Worm (Caenorhabditis elegans) whole organism, L1 larva: ENCODE data around the gene sos-1.

Source experiments
- C04F5.9 ChIP-seq: sonication (generic microtip); optimal IDR thresholded peaks from 2 replicates; lab custom pipeline; 2016; ENCODE audit warnings: missing genetic modification characterization, missing compliant biosample characterization
- F16B12.6 ChIP-seq: fragments of 150-350 bp; optimal IDR thresholded peaks from 2 replicates; lab custom pipeline; 2014; ENCODE audit warnings: missing biosample characterization, missing genetic modification characterization
- aly-2 ChIP-seq: fragments of 150-350 bp; optimal IDR thresholded peaks from 2 replicates; lab custom pipeline; 2014; ENCODE audit warnings: missing biosample characterization, missing genetic modification characterization
- blmp-1 ChIP-seq: fragments of 150-350 bp; optimal IDR thresholded peaks from 2 replicates; lab custom pipeline; 2014; ENCODE audit warnings: missing biosample characterization, missing genetic modification characterization
- ceh-63 ChIP-seq: fragments of 200-800 bp; sonication (Bioruptor generic); optimal IDR thresholded peaks from 2 replicates; lab custom pipeline; 2018; ENCODE audit warnings: mild to moderate bottlenecking, missing genetic modification characterization, missing compliant biosample characterization
- ceh-8 ChIP-seq: fragments of 200-800 bp; sonication (Bioruptor generic); optimal IDR thresholded peaks from 2 replicates; lab custom pipeline; 2018; ENCODE audit warnings: mild to moderate bottlenecking, missing genetic modification characterization, moderate library complexity, missing compliant biosample characterization
- ceh-82 ChIP-seq, 3 experiments: fragments of 150-350 bp in 1 of 3; sonication (generic microtip) in 2 of 3; optimal IDR thresholded peaks; 2 replicates each; lab custom pipeline; 2014 to 2017; ENCODE audit warnings: missing biosample characterization in 3 of 3, missing genetic modification characterization in 3 of 3
- ceh-88 ChIP-seq: fragments of 200-800 bp; sonication (Bioruptor generic); IDR thresholded peaks from 2 replicates; pipeline ENCODE4 v1.3.6; 2022; ENCODE audit warnings: missing genetic modification characterization, missing compliant biosample characterization
- ceh-90 ChIP-seq: sonication (generic microtip); optimal IDR thresholded peaks from 2 replicates; lab custom pipeline; 2016; ENCODE audit warnings: missing genetic modification characterization, missing compliant biosample characterization
- efl-1 ChIP-seq, 4 experiments: fragments of 150-350 bp; optimal IDR thresholded peaks in 3 of 4; peaks in 1 of 4; 1 replicate in 1 of 4; 2 replicates in 3 of 4; lab custom pipeline; 2014; ENCODE audit warnings: missing biosample characterization in 2 of 4, missing genetic modification characterization in 2 of 4, missing genetic modification reagents in 2 of 4
- egl-13 ChIP-seq: sonication (generic microtip); optimal IDR thresholded peaks from 2 replicates; lab custom pipeline; 2016; ENCODE audit warnings: missing genotype, missing genetic modification reagents, missing genetic modification characterization, missing compliant biosample characterization
- egl-27 ChIP-seq, 2 experiments: fragments of 150-350 bp in 1 of 2; sonication (generic microtip); optimal IDR thresholded peaks; 3 replicates each; lab custom pipeline; 2017 to 2018; ENCODE audit warnings: missing biosample characterization in 2 of 2, missing genetic modification characterization in 2 of 2, missing genetic modification reagents in 2 of 2
- elt-2 ChIP-seq: sonication (generic microtip); optimal IDR thresholded peaks from 2 replicates; lab custom pipeline; 2016; ENCODE audit warnings: missing genetic modification characterization, mild to moderate bottlenecking, inconsistent platforms, missing compliant biosample characterization, missing genetic modification reagents
- ets-5 ChIP-seq: fragments of 200-800 bp; sonication (Bioruptor generic); IDR thresholded peaks from 2 replicates; pipeline ENCODE4 v1.3.6; 2022; ENCODE audit warnings: missing genetic modification characterization, missing compliant biosample characterization
- fos-1 ChIP-seq: fragments of 150-350 bp; optimal IDR thresholded peaks from 2 replicates; lab custom pipeline; 2014; ENCODE audit warnings: missing biosample characterization, missing genetic modification characterization
- irx-1 ChIP-seq: sonication (generic microtip); optimal IDR thresholded peaks from 2 replicates; lab custom pipeline; 2016; ENCODE audit warnings: missing genetic modification characterization, missing compliant biosample characterization
- jun-1 ChIP-seq: fragments of 150-350 bp; optimal IDR thresholded peaks from 2 replicates; lab custom pipeline; 2014; ENCODE audit warnings: missing biosample characterization, missing genetic modification reagents, missing genetic modification characterization
- lin-13 ChIP-seq: fragments of 150-350 bp; optimal IDR thresholded peaks from 2 replicates; lab custom pipeline; 2014; ENCODE audit warnings: missing biosample characterization, missing genetic modification reagents, missing genetic modification characterization
- lin-35 ChIP-seq, 2 experiments: fragments of 150-350 bp; optimal IDR thresholded peaks; 2 replicates each; lab custom pipeline; 2014; ENCODE audit warnings: missing biosample characterization in 2 of 2, missing genetic modification characterization in 2 of 2, missing genetic modification reagents in 2 of 2
- lsy-2 ChIP-seq, 2 experiments: fragments of 150-350 bp; optimal IDR thresholded peaks; 2 replicates each; lab custom pipeline; 2014; ENCODE audit warnings: missing biosample characterization in 2 of 2, missing genetic modification characterization in 2 of 2
- mep-1 ChIP-seq: fragments of 150-350 bp; optimal IDR thresholded peaks from 2 replicates; lab custom pipeline; 2014; ENCODE audit warnings: missing biosample characterization, missing genetic modification characterization
- nhr-12 ChIP-seq: sonication (generic microtip); optimal IDR thresholded peaks from 2 replicates; lab custom pipeline; 2017; ENCODE audit warnings: missing biosample characterization, missing genetic modification characterization
- nhr-76 ChIP-seq: sonication (generic microtip); optimal IDR thresholded peaks from 2 replicates; lab custom pipeline; 2017; ENCODE audit warnings: missing biosample characterization, missing genetic modification characterization
- nhr-85 ChIP-seq: sonication (generic microtip); peaks from one replicate; lab custom pipeline; 2016; ENCODE audit warnings: missing genetic modification characterization, inconsistent platforms, missing compliant biosample characterization
- pag-3 ChIP-seq: sonication (generic microtip); optimal IDR thresholded peaks from 2 replicates; lab custom pipeline; 2017; ENCODE audit warnings: missing genetic modification characterization, mild to moderate bottlenecking, missing compliant biosample characterization, antibody characterized with exemption, borderline replicate concordance; ENCODE audit not compliant: insufficient read depth
- rnt-1 ChIP-seq: sonication (generic microtip); optimal IDR thresholded peaks from 2 replicates; lab custom pipeline; 2016; ENCODE audit warnings: mild to moderate bottlenecking, missing genetic modification characterization, moderate library complexity, missing compliant biosample characterization
- snpc-4 ChIP-seq: fragments of 150-350 bp; optimal IDR thresholded peaks from 2 replicates; lab custom pipeline; 2014; ENCODE audit warnings: missing biosample characterization, missing genetic modification characterization
- sup-37 ChIP-seq: fragments of 200-800 bp; sonication (Bioruptor generic); optimal IDR thresholded peaks from 2 replicates; lab custom pipeline; 2018; ENCODE audit warnings: mild to moderate bottlenecking, missing genetic modification characterization, missing compliant biosample characterization
- swsn-7 ChIP-seq: sonication (generic microtip); optimal IDR thresholded peaks from 2 replicates; lab custom pipeline; 2016; ENCODE audit warnings: missing genetic modification characterization, missing compliant biosample characterization
- tbx-2 ChIP-seq: sonication (generic microtip); optimal IDR thresholded peaks from 2 replicates; lab custom pipeline; 2016; ENCODE audit warnings: missing genetic modification characterization, missing compliant biosample characterization
- unc-62 ChIP-seq: fragments of 150-350 bp; optimal IDR thresholded peaks from 2 replicates; lab custom pipeline; 2014; ENCODE audit warnings: missing biosample characterization, missing genetic modification reagents, missing genetic modification characterization
- unc-86 ChIP-seq: sonication (generic microtip); optimal IDR thresholded peaks from 2 replicates; lab custom pipeline; 2016; ENCODE audit warnings: missing genetic modification characterization, missing compliant biosample characterization
- zip-4 ChIP-seq: fragments of 200-800 bp; sonication (Bioruptor generic); optimal IDR thresholded peaks from 2 replicates; lab custom pipeline; 2018; ENCODE audit warnings: mild to moderate bottlenecking, missing genetic modification characterization, moderate library complexity, missing compliant biosample characterization
- ztf-4 ChIP-seq: fragments of 150-350 bp; optimal IDR thresholded peaks from 2 replicates; lab custom pipeline; 2014; ENCODE audit warnings: missing biosample characterization, missing genetic modification characterization

Gene sos-1

DNA sequence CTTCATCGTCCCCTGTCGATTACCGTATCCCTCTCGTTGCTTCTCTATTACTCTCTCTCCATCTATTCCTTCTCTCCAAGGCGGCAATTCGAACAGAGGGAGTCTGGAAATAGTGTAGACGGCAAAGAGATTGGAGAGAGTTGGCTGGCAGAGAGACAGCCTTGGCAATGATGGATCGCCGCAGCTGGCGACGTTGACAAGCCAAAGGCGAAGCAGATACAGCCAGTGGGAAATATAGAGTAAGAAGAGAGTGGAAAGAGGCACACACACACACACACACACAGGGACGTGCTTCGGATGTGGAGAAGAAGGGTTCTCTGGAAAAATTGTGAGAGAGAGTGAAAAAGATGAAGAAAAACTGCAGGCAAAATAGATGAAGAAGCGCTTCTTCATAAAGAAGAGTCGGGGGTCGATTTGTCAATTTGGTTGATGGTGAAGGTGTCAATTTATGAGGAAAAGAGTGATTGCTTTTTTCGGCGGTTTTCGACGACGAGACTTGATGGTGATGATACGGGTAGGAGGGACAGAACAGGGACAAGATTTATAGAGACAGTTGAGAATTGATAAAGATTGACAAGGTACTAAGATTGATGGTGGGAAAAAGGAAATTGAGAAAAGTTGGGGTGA is 41.1 kb downstream of the sos-1 start (continued):
- TF ChIP-seq jun-1 (tag; lab: Kevin White, UChicago): peak; percentile 50
- TF ChIP-seq lsy-2 (tag; optimal IDR thresholded peaks at IDR 0.05; lab: Kevin White, UChicago): peak; percentile 92 to 97
- peak; percentile 72 for TF ChIP-seq egl-13
- TF ChIP-seq lin-35 (GFP tag; optimal IDR thresholded peaks at IDR 0.05; lab: Kevin White, UChicago): peak in 1 of 2 experiments; percentile 52
- TF ChIP-seq swsn-7 (tag; lab: Kevin White, UChicago): peak; percentile 74
- no peak for TF ChIP-seq ets-5 (GFP tag; lab: Robert Waterston, UW)
- TF ChIP-seq aly-2: peak; percentile 42
- peak; percentile 36 for TF ChIP-seq lin-13
- TF ChIP-seq snpc-4 (tag; lab: Kevin White, UChicago): no peak
- no peak for TF ChIP-seq elt-2 (tag; lab: Kevin White, UChicago)
- no peak for TF ChIP-seq C04F5.9
- peak; percentile 32 for TF ChIP-seq fos-1 (tag; lab: Kevin White, UChicago)
- TF ChIP-seq ceh-63: no peak
- TF ChIP-seq nhr-76 (tag; lab: Kevin White, UChicago): no peak
- peak; percentile 62 for TF ChIP-seq unc-86
- no peak for TF ChIP-seq F16B12.6 (tag; lab: Kevin White, UChicago)
- TF ChIP-seq ceh-82 (tag; optimal IDR thresholded peaks at IDR 0.05; lab: Kevin White, UChicago): peak in 2 of 3 experiments; percentile 29 to 60
- TF ChIP-seq egl-27 (tag; optimal IDR thresholded peaks at IDR 0.05; lab: Kevin White, UChicago): no peak
- peak; percentile 24 for TF ChIP-seq sup-37
- no peak for TF ChIP-seq ceh-90 (tag; lab: Kevin White, UChicago)
- TF ChIP-seq efl-1 (optimal IDR thresholded peaks at IDR 0.05; lab: Kevin White, UChicago): peak; percentile 53 to 66
- peak; percentile 19 to 39 for TF ChIP-seq efl-1 (GFP tag; optimal IDR thresholded peaks at IDR 0.05 in 1 of 2; lab: Kevin White, UChicago)
- peak; percentile 97 for TF ChIP-seq unc-62
- TF ChIP-seq ceh-88 (GFP tag; lab: Robert Waterston, UW): no peak
- TF ChIP-seq zip-4 (GFP tag; lab: Kevin White, UChicago): no peak
- peak; percentile 91 for TF ChIP-seq nhr-85 (tag; lab: Kevin White, UChicago)
- TF ChIP-seq, all 84 proteins: peak for 43

DNA sequence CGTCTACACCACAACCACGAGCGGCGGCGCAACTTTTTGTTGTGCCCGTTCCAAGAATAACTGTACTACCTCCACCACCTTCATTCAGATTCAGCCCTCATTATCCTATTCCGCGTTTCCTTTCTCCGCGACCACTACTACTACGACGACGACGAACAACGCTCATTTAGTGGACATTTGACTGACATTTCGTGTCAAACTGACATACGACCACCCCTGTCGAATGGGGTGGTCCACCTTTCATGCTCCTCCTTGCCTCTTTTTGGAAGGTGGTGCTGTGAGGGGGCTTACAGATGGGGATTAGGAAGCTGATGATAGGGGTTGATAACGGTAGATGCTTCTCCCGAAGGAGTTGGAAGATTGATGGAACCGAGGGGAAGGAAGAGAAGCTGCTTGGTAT is 42.0 kb downstream of the sos-1 start:
- TF ChIP-seq mep-1 (no peak), nhr-12 (tag; lab: Kevin White, UChicago) (no peak), pag-3 (no peak), irx-1 (tag; lab: Kevin White, UChicago) (no peak), efl-1 (optimal IDR thresholded peaks at IDR 0.05; lab: Kevin White, UChicago) (no peak), efl-1 (GFP tag; optimal IDR thresholded peaks at IDR 0.05 in 1 of 2; lab: Kevin White, UChicago) (peak in 1 of 2 experiments; percentile 91), ztf-4 (tag; lab: Kevin White, UChicago) (no peak), ceh-82 (tag; optimal IDR thresholded peaks at IDR 0.05; lab: Kevin White, UChicago) (no peak), ceh-8 (GFP tag; lab: Kevin White, UChicago) (no peak), zip-4 (GFP tag; lab: Kevin White, UChicago) (no peak)

DNA sequence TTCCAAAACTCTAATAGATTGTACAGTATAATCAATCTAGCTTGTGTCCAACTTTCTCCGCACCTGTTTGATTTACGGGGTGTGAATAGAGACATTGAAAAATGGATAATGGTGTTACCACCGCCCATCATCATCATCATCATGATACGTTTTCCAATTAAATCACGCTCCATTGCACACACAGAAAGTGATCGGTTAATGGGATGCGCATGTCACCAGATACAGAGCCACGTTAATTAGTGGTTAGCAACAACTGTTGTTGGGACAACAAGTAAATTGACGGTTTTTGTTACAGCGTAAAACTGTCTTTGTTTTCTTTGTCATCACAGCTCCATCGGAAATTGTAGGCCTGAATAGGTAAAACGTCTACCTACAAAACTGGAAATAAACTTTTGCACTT is 42.4 kb downstream of the sos-1 start:
- TF ChIP-seq tbx-2 (tag; lab: Kevin White, UChicago): peak; percentile 3
- TF ChIP-seq pag-3: no peak
- TF ChIP-seq rnt-1 (tag; lab: Kevin White, UChicago): peak; percentile 10
- no peak for TF ChIP-seq lin-35 (GFP tag; optimal IDR thresholded peaks at IDR 0.05; lab: Kevin White, UChicago)
- peak; percentile 77 for TF ChIP-seq nhr-85 (tag; lab: Kevin White, UChicago)
- TF ChIP-seq blmp-1: peak; percentile 15
- TF ChIP-seq, all 84 proteins: peak for 4
